Fruit fly (Drosophila melanogaster): Measurements from ENCODE around the gene CG13373.

- TF ChIP-seq h (optimal IDR thresholded peaks at IDR 0.05) = no peak
- TF ChIP-seq Myc (optimal IDR thresholded peaks at IDR 0.05) = no peak
Observed at dm6 chrX:476230-477143, at the start of gene CG13373, which contains the start of gene ebo.
